Fruit fly (Drosophila melanogaster) whole organism, adult: Measurements from ENCODE around the gene CG42553.

Source experiments
- CG12768 ChIP-seq: fragments of 200-800 bp; sonication (Bioruptor generic); optimal IDR thresholded peaks from 2 replicates; lab custom pipeline; 2017; ENCODE audit warnings: missing biosample characterization, missing genetic modification characterization, mild to moderate bottlenecking, moderate library complexity, missing genetic modification reagents
- CG14711 ChIP-seq: fragments of 200-800 bp; sonication (Bioruptor generic); optimal IDR thresholded peaks from 2 replicates; lab custom pipeline; 2018; ENCODE audit warnings: missing biosample characterization, mild to moderate bottlenecking, missing genetic modification characterization, moderate library complexity
- CG1620 ChIP-seq: fragments of 200-800 bp; sonication (Bioruptor generic); optimal IDR thresholded peaks from 2 replicates; lab custom pipeline; 2016; ENCODE audit warnings: missing biosample characterization, missing genetic modification characterization
- kay ChIP-seq: fragments of 200-800 bp; sonication (Bioruptor generic); peaks from one replicate; lab custom pipeline; 2016; ENCODE audit warnings: missing biosample characterization, missing genetic modification characterization, borderline replicate concordance
- pad ChIP-seq: fragments of 200-800 bp; sonication (Bioruptor generic); optimal IDR thresholded peaks from 3 replicates; lab custom pipeline; 2017; ENCODE audit warnings: missing biosample characterization, missing genetic modification characterization, mild to moderate bottlenecking, moderate library complexity, missing genetic modification reagents

DNA sequence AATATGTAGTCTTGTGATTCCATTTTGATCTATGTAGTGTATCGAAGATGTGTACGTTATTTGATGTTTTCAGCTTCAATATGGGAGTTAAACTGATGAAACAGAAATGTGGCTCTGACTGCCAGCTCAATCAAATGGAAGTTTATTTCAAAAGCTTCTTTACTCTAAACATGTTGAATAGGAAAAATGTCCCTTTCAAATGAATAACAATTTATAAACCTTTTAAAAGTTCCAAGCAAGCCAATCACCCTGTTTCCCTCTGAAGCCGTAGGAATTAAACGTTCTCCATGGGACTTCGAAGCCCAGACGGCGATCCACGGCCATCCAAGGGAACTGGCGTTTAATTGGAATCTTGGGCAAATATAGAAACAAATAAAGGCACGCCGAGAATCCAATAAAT is 29.9 kb upstream of the CG42553 start, which contains the start of gene CG13898:
- TF ChIP-seq kay = no peak
- TF ChIP-seq CG14711 = no peak
- no peak for TF ChIP-seq CG1620 (GFP tag; lab: Kevin White, UChicago)
- TF ChIP-seq pad (GFP tag; lab: Kevin White, UChicago) = no peak
- TF ChIP-seq CG12768 = no peak
